Worm (Caenorhabditis elegans) whole organism, L1 larva: Measurements from ENCODE around the gene cha-1.

ENCODE experiments used
- C04F5.9 ChIP-seq: sonication (generic microtip); optimal IDR thresholded peaks from 2 replicates; lab custom pipeline; 2016; ENCODE audit warnings: missing genetic modification characterization, missing compliant biosample characterization
- C16A3.4 ChIP-seq: fragments of 150-350 bp; optimal IDR thresholded peaks from 2 replicates; lab custom pipeline; 2014; ENCODE audit warnings: missing biosample characterization, missing genetic modification characterization
- egl-27 ChIP-seq, 2 experiments: fragments of 150-350 bp in 1 of 2; sonication (generic microtip); optimal IDR thresholded peaks; 3 replicates each; lab custom pipeline; 2017 to 2018; ENCODE audit warnings: missing biosample characterization in 2 of 2, missing genetic modification characterization in 2 of 2, missing genetic modification reagents in 2 of 2
- hlh-4 ChIP-seq: sonication (generic microtip); optimal IDR thresholded peaks from 2 replicates; lab custom pipeline; 2016; ENCODE audit warnings: mild to moderate bottlenecking, missing genetic modification characterization, missing compliant biosample characterization
- isw-1 ChIP-seq: fragments of 200-800 bp; sonication (Bioruptor generic); IDR thresholded peaks from 2 replicates; pipeline ENCODE4 v1.3.6; 2022; ENCODE audit warnings: missing genetic modification characterization, missing compliant biosample characterization
- lin-15B ChIP-seq: fragments of 150-350 bp; sonication (generic microtip); optimal IDR thresholded peaks from 3 replicates; lab custom pipeline; 2014; ENCODE audit warnings: missing biosample characterization, missing genetic modification characterization
- lir-3 ChIP-seq: sonication (generic microtip); optimal IDR thresholded peaks from 2 replicates; lab custom pipeline; 2016; ENCODE audit warnings: mild to moderate bottlenecking, missing genetic modification characterization, moderate library complexity, missing compliant biosample characterization; ENCODE audit not compliant: poor library complexity
- zip-4 ChIP-seq: fragments of 200-800 bp; sonication (Bioruptor generic); optimal IDR thresholded peaks from 2 replicates; lab custom pipeline; 2018; ENCODE audit warnings: mild to moderate bottlenecking, missing genetic modification characterization, moderate library complexity, missing compliant biosample characterization
- ztf-11 ChIP-seq, 2 experiments: sonication (generic microtip); optimal IDR thresholded peaks; 2 replicates each; lab custom pipeline; 2016 to 2017; ENCODE audit warnings: missing genetic modification characterization in 2 of 2, missing biosample characterization in 1 of 2, missing compliant biosample characterization in 1 of 2

DNA sequence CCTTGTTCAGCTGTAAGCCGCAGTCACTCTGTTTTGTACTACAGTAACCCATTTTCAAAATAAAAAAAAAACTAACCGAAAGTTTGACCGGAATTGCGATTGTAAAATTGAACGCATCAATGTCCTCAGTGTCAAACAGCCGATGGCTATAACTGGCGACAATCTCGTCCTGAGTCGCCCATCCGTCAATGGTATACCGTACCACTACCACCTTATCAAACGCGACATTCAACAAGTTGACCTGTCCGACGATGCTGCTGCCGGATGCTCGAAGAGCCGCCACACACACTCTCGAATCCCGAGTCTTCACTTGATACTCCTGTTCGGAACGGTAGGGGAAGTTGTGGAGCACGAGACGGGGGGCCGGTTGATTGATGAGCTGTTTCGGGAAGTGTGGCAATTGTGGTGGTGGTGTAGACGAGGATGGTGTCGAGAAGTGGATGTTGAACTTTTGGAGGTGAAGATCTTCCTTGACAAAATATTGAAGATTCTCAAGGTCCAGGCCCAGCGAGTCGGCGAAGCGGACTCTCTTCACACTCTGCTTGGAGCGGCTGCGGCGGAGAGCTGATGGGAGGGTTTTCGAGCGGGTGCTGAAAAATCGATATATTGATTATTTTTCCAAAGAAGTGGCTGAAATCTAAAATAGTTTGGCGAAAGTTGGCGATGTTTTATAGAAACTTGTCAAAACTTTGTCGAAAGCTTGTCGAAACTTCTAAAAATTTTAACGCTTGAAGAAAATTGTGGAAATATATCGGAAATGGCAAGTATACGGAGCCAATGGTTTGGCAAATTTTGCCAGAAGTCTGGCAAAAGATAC lies 22.0 kb upstream of the cha-1 start:
- TF ChIP-seq C04F5.9 (tag; lab: Kevin White, UChicago) (no peak), lir-3 (tag; lab: Kevin White, UChicago) (no peak), C16A3.4 (no peak), isw-1 (GFP tag; lab: Robert Waterston, UW) (no peak), egl-27 (tag; optimal IDR thresholded peaks at IDR 0.05; lab: Kevin White, UChicago) (no peak), lin-15B (tag; lab: Kevin White, UChicago) (no peak), hlh-4 (tag; lab: Kevin White, UChicago) (no peak), ztf-11 (tag; optimal IDR thresholded peaks at IDR 0.05; lab: Kevin White, UChicago) (no peak), zip-4 (no peak)
